Comparison of ENCODE assay signal across 4 fruit fly cellular contexts in genomic region chr3R:21611629-21612180, dm6.
TF ChIP-seq lines count a peak whose summit lies in the region.

No protein-coding gene starts in this region.

- TF ChIP-seq CTCF in whole organism, embryonic (GFP tag; optimal IDR thresholded peaks at IDR 0.05; lab: Kevin White, UChicago): no peak

TF ChIP-seq in whole organism, embryonic, 481 proteins besides CTCF, POLR2A, EP300 and RAD21 (continues in another document):
- TF ChIP-seq CG15601 (tag; optimal IDR thresholded peaks at IDR 0.05; lab: Kevin White, UChicago) (no peak), fd3F (GFP tag; optimal IDR thresholded peaks at IDR 0.05; lab: Kevin White, UChicago) (no peak), Rfx (GFP tag; IDR thresholded peaks at IDR 0.05; lab: Robert Waterston, UW) (no peak), ab (GFP tag; optimal IDR thresholded peaks at IDR 0.05; lab: Kevin White, UChicago) (no peak), twi (tag; optimal IDR thresholded peaks at IDR 0.05; lab: Kevin White, UChicago) (peak; percentile 55), sens-2 (GFP tag; IDR thresholded peaks at IDR 0.05; lab: Robert Waterston, UW) (no peak), Sin3A (optimal IDR thresholded peaks at IDR 0.05; lab: Kevin White, UChicago) (no peak), exex (tag; optimal IDR thresholded peaks at IDR 0.05; lab: Kevin White, UChicago) (no peak), CG13424 (tag; optimal IDR thresholded peaks at IDR 0.05; lab: Kevin White, UChicago) (no peak), CG10431 (GFP tag; optimal IDR thresholded peaks at IDR 0.05; lab: Kevin White, UChicago) (peak; percentile 64), tll (GFP tag; optimal IDR thresholded peaks at IDR 0.05; lab: Kevin White, UChicago) (peak in 1 of 2 experiments; percentile 81), Meics (GFP tag; optimal IDR thresholded peaks at IDR 0.05; lab: Kevin White, UChicago) (no peak), CG17385 (GFP tag; optimal IDR thresholded peaks at IDR 0.05; lab: Kevin White, UChicago) (peak; percentile 53), ac (GFP tag; optimal IDR thresholded peaks at IDR 0.05; lab: Kevin White, UChicago) (no peak), da (GFP tag; optimal IDR thresholded peaks at IDR 0.05; lab: Kevin White, UChicago) (no peak), CG33213 (GFP tag; optimal IDR thresholded peaks at IDR 0.05; lab: Kevin White, UChicago) (no peak), so (GFP tag; IDR thresholded peaks at IDR 0.05; lab: Robert Waterston, UW) (no peak), cad (GFP tag; optimal IDR thresholded peaks at IDR 0.05; lab: Kevin White, UChicago) (peak; percentile 66), CG12236 (GFP tag; optimal IDR thresholded peaks at IDR 0.05; lab: Kevin White, UChicago) (no peak), bigmax (GFP tag; optimal IDR thresholded peaks at IDR 0.05; lab: Kevin White, UChicago) (no peak), Hmr (GFP tag; optimal IDR thresholded peaks at IDR 0.05; lab: Kevin White, UChicago) (no peak), CG7357 (GFP tag; IDR thresholded peaks at IDR 0.05; lab: Robert Waterston, UW) (no peak), Stat92E (GFP tag; optimal IDR thresholded peaks at IDR 0.05; lab: Kevin White, UChicago) (peak in 1 of 3 experiments; percentile 19), zen (tag; optimal IDR thresholded peaks at IDR 0.05; lab: Kevin White, UChicago) (peak; percentile 46)

TF ChIP-seq in whole organism, prepupa, 60 proteins besides CTCF, POLR2A, EP300 and RAD21:
- peak in 1 of 2 experiments; percentile 12 for TF ChIP-seq ss (GFP tag; optimal IDR thresholded peaks at IDR 0.05; lab: Kevin White, UChicago)
- TF ChIP-seq dsx (GFP tag; optimal IDR thresholded peaks at IDR 0.05; lab: Kevin White, UChicago; ENCODE audit: poor library complexity, severe bottlenecking): peak; percentile 79
- no peak for TF ChIP-seq Gug (GFP tag; IDR thresholded peaks at IDR 0.05; lab: Robert Waterston, UW)
- no peak for TF ChIP-seq salr (GFP tag; optimal IDR thresholded peaks at IDR 0.05; lab: Kevin White, UChicago)
- TF ChIP-seq fkh (GFP tag; optimal IDR thresholded peaks at IDR 0.05; lab: Kevin White, UChicago): peak; percentile 17

TF ChIP-seq in whole organism, pupa, 21 proteins besides CTCF, POLR2A, EP300 and RAD21:
- no peak for TF ChIP-seq CG8159 (tag; optimal IDR thresholded peaks at IDR 0.05; lab: Kevin White, UChicago)
- peak; percentile 33 for TF ChIP-seq EcR (GFP tag; optimal IDR thresholded peaks at IDR 0.05; lab: Kevin White, UChicago)

TF ChIP-seq in whole organism, wandering third instar larva, 38 proteins besides CTCF, POLR2A, EP300 and RAD21:
- TF ChIP-seq Vsx2 (GFP tag; optimal IDR thresholded peaks at IDR 0.05; lab: Kevin White, UChicago; ENCODE audit: partially characterized antibody): no peak
- no peak for TF ChIP-seq br (GFP tag; optimal IDR thresholded peaks at IDR 0.05; lab: Kevin White, UChicago)
- TF ChIP-seq psq (GFP tag; optimal IDR thresholded peaks at IDR 0.05; lab: Kevin White, UChicago): peak; percentile 51
- no peak for TF ChIP-seq dl (GFP tag; optimal IDR thresholded peaks at IDR 0.05; lab: Kevin White, UChicago; ENCODE audit: insufficient read depth in 1 of 2, partially characterized antibody in 2 of 2)
- no peak for TF ChIP-seq lola (GFP tag; optimal IDR thresholded peaks at IDR 0.05; lab: Kevin White, UChicago)
- TF ChIP-seq dsf (GFP tag; optimal IDR thresholded peaks at IDR 0.05; lab: Kevin White, UChicago; ENCODE audit: borderline replicate concordance): no peak
